Worm (Caenorhabditis elegans): Measurements from ENCODE around the gene egrh-2.

egrh-2 gene

DNA sequence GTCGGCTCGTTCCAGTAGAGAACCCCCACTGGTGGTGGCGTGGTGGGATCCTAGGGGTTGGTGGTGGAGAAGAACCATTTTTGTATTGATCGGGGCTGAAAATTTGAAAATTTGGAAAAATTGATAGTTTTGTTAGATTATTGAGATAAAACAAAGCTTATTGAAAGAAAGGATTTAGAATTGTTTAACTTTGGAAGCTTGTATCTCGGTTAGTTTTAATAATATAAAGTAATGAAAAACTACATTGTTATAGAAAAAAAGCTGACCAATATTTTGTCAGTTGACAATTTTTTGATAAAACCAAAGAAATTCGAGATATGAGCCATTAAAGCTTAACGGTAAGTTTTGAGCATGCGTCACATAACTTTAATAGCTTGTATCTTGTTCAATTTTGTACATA, 39.7 kb upstream of the egrh-2 start, which contains the start of gene abhd-14:
abhd-14 (minus strand) TSS at position 101 of the 400 bp plus-strand sequence.
- no peak for TF ChIP-seq pha-4 (tag; optimal IDR thresholded peaks at IDR 0.05)
- TF ChIP-seq elt-2 (tag; optimal IDR thresholded peaks at IDR 0.05), result no peak
- TF ChIP-seq egl-27 (tag; optimal IDR thresholded peaks at IDR 0.05), result no peak
- no peak for TF ChIP-seq nhr-23 (tag; optimal IDR thresholded peaks at IDR 0.05)
- TF ChIP-seq mdl-1 (tag; optimal IDR thresholded peaks at IDR 0.05), result no peak
- no peak for TF ChIP-seq ceh-16 (tag; optimal IDR thresholded peaks at IDR 0.05)
- no peak for TF ChIP-seq lsy-12 (tag; optimal IDR thresholded peaks at IDR 0.05)
- TF ChIP-seq nhr-28 (tag; optimal IDR thresholded peaks at IDR 0.05), result no peak
- no peak for TF ChIP-seq nfya-1 (tag; optimal IDR thresholded peaks at IDR 0.05; ENCODE audit: insufficient read depth)
- TF ChIP-seq ceh-82 (tag; optimal IDR thresholded peaks at IDR 0.05), result no peak
- TF ChIP-seq jun-1 (tag; optimal IDR thresholded peaks at IDR 0.05), result no peak
- TF ChIP-seq eor-1 (tag; optimal IDR thresholded peaks at IDR 0.05), result no peak
- no peak for TF ChIP-seq zag-1 (tag; optimal IDR thresholded peaks at IDR 0.05)

ce11 chrIV:1019801-1020200, 29.5 kb upstream of the egrh-2 start:
- no peak for TF ChIP-seq ZK546.5 (tag; optimal IDR thresholded peaks at IDR 0.05)
- TF ChIP-seq sea-2 (GFP tag; optimal IDR thresholded peaks at IDR 0.05), result no peak
- TF ChIP-seq unc-62 (GFP tag; optimal IDR thresholded peaks at IDR 0.05), result no peak
- TF ChIP-seq lin-39 (tag; optimal IDR thresholded peaks at IDR 0.05), result no peak
- TF ChIP-seq egl-27 (tag; optimal IDR thresholded peaks at IDR 0.05), result no peak
- TF ChIP-seq elt-2 (tag; optimal IDR thresholded peaks at IDR 0.05), result no peak
- TF ChIP-seq fkh-2 (tag; optimal IDR thresholded peaks at IDR 0.05), result no peak
- no peak for TF ChIP-seq nhr-43 (tag; optimal IDR thresholded peaks at IDR 0.05; ENCODE audit: poor library complexity, severe bottlenecking)
- no peak for TF ChIP-seq aly-2 (tag; optimal IDR thresholded peaks at IDR 0.05)
- TF ChIP-seq ceh-16 (tag; optimal IDR thresholded peaks at IDR 0.05), result no peak
- TF ChIP-seq eor-1 (tag; optimal IDR thresholded peaks at IDR 0.05), result no peak
- TF ChIP-seq nhr-28 (tag; optimal IDR thresholded peaks at IDR 0.05), result no peak
- TF ChIP-seq nhr-76 (tag; optimal IDR thresholded peaks at IDR 0.05), result no peak
- no peak for TF ChIP-seq nfya-1 (tag; optimal IDR thresholded peaks at IDR 0.05; ENCODE audit: insufficient read depth)
- no peak for TF ChIP-seq lsy-12 (tag; optimal IDR thresholded peaks at IDR 0.05)
- no peak for TF ChIP-seq jun-1 (tag; optimal IDR thresholded peaks at IDR 0.05)
- TF ChIP-seq nhr-67 (tag; optimal IDR thresholded peaks at IDR 0.05), result no peak
- TF ChIP-seq ztf-11 (tag; optimal IDR thresholded peaks at IDR 0.05), result no peak
- no peak for TF ChIP-seq fkh-10 (GFP tag; optimal IDR thresholded peaks at IDR 0.05)
- TF ChIP-seq pha-4 (tag; optimal IDR thresholded peaks at IDR 0.05), result no peak

- TF ChIP-seq sea-2 (GFP tag; optimal IDR thresholded peaks at IDR 0.05), result no peak
- no peak for TF ChIP-seq tbx-2 (tag; optimal IDR thresholded peaks at IDR 0.05)
- TF ChIP-seq nhr-43 (tag; optimal IDR thresholded peaks at IDR 0.05; ENCODE audit: poor library complexity, severe bottlenecking), result no peak
- no peak for TF ChIP-seq nhr-67 (tag; optimal IDR thresholded peaks at IDR 0.05)
- TF ChIP-seq R02D3.7 (tag; optimal IDR thresholded peaks at IDR 0.05), result no peak
- TF ChIP-seq snpc-4 (tag; optimal IDR thresholded peaks at IDR 0.05), result no peak
- TF ChIP-seq daf-12 (tag; optimal IDR thresholded peaks at IDR 0.05), result no peak
- TF ChIP-seq ztf-11 (tag; optimal IDR thresholded peaks at IDR 0.05), result no peak
- TF ChIP-seq ceh-82 (tag; optimal IDR thresholded peaks at IDR 0.05), result no peak
- TF ChIP-seq nhr-12 (tag; optimal IDR thresholded peaks at IDR 0.05), result no peak
- TF ChIP-seq nhr-28 (tag; optimal IDR thresholded peaks at IDR 0.05), result no peak
- no peak for TF ChIP-seq eor-1 (tag; optimal IDR thresholded peaks at IDR 0.05)
- no peak for TF ChIP-seq ZK546.5 (tag; optimal IDR thresholded peaks at IDR 0.05)
- TF ChIP-seq aly-2 (tag; optimal IDR thresholded peaks at IDR 0.05), result no peak
- no peak for TF ChIP-seq nhr-25 (tag; optimal IDR thresholded peaks at IDR 0.05)
- TF ChIP-seq hmg-11 (tag; optimal IDR thresholded peaks at IDR 0.05), result no peak
- no peak for TF ChIP-seq elt-1 (tag; optimal IDR thresholded peaks at IDR 0.05)
- no peak for TF ChIP-seq egl-27 (tag; optimal IDR thresholded peaks at IDR 0.05)
Measured at ce11 chrIV:1015430-1015829, 25.2 kb upstream of the egrh-2 start.

DNA sequence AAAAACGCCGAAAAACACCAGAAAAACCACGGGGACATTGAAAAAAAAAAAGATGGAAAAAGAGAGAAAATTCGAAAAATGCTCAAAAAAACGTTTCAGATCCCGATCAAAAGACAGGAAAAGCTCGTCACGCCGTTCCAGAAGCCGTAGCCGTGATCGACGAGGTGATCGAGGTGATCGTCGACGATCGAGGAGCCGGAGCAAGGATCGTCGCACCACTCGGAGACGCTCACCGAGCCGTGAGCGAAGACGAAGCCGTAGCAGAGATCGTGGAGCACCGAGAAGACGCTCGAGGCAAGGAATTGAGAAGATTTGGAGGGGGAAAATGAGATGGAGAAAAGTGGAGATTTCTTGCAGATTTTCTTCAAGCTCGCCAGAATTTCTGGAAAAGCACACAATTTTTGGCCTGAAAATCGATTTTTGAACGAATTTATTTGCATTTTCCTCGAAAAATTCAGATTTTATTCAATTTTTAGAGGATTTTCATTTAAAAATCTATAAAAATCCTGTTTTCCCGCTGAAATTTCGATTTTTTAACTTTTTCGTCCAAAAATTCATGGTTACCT, 23.1 kb upstream of the egrh-2 start:
- TF ChIP-seq pha-4 (tag; optimal IDR thresholded peaks at IDR 0.05) (no peak), unc-62 (GFP tag; optimal IDR thresholded peaks at IDR 0.05) (no peak)

DNA sequence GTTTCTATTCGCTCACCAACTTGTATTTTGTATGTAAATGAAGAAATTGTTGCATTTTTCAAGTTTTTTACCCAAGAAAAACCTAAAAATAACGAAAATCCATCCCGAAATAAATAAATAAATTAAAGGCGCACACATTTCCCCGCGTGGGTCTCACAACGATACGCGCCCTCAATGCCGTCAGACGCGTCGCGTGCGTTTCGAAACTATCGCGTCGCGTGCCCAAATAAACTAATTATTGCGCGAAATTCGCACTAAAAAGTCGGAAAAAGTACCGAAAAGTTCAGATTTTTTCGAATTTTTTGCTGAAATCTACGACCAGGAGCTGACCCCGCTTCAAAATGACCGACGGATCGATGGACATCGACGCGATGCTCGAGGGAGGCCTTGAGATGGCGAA, 22.2 kb upstream of the egrh-2 start, which contains the start of gene rbm-39:
rbm-39 (plus strand) TSS at position 178 of the 400 bp plus-strand sequence.
- peak; percentile 21 for TF ChIP-seq tbx-2 (tag; optimal IDR thresholded peaks at IDR 0.05)
- no peak for TF ChIP-seq unc-62 (GFP tag; optimal IDR thresholded peaks at IDR 0.05)
- peak; percentile 95 for TF ChIP-seq lin-39 (tag; optimal IDR thresholded peaks at IDR 0.05)
- no peak for TF ChIP-seq daf-12 (tag; optimal IDR thresholded peaks at IDR 0.05)
- no peak for TF ChIP-seq egl-27 (tag; optimal IDR thresholded peaks at IDR 0.05)
- no peak for TF ChIP-seq nhr-28 (tag; optimal IDR thresholded peaks at IDR 0.05)
- TF ChIP-seq pha-4 (tag; optimal IDR thresholded peaks at IDR 0.05), result peak; percentile 95
- peak; percentile 35 for TF ChIP-seq fkh-10 (GFP tag; optimal IDR thresholded peaks at IDR 0.05)
- TF ChIP-seq aly-2 (tag; optimal IDR thresholded peaks at IDR 0.05), result no peak
- no peak for TF ChIP-seq ztf-11 (tag; optimal IDR thresholded peaks at IDR 0.05)
- TF ChIP-seq skn-1 (tag; optimal IDR thresholded peaks at IDR 0.05), result peak; percentile 87
- TF ChIP-seq ceh-28 (tag; optimal IDR thresholded peaks at IDR 0.05), result peak; percentile 24
- TF ChIP-seq mml-1 (tag; optimal IDR thresholded peaks at IDR 0.05), result no peak
- peak; percentile 54 for TF ChIP-seq elt-2 (tag; optimal IDR thresholded peaks at IDR 0.05)
- peak; percentile 93 for TF ChIP-seq lin-15B (tag; optimal IDR thresholded peaks at IDR 0.05)
- no peak for TF ChIP-seq fkh-2 (tag; optimal IDR thresholded peaks at IDR 0.05)
- TF ChIP-seq unc-39 (tag; optimal IDR thresholded peaks at IDR 0.05), result no peak
- TF ChIP-seq nhr-25 (tag; optimal IDR thresholded peaks at IDR 0.05), result peak; percentile 71
- no peak for TF ChIP-seq eor-1 (tag; optimal IDR thresholded peaks at IDR 0.05)
- no peak for TF ChIP-seq nhr-77 (tag; optimal IDR thresholded peaks at IDR 0.05)
- TF ChIP-seq fos-1 (tag; optimal IDR thresholded peaks at IDR 0.05), result no peak
- no peak for TF ChIP-seq elt-1 (tag; optimal IDR thresholded peaks at IDR 0.05)
- peak; percentile 70 for TF ChIP-seq snpc-4 (tag; optimal IDR thresholded peaks at IDR 0.05)
- no peak for TF ChIP-seq ceh-82 (tag; optimal IDR thresholded peaks at IDR 0.05)
- no peak for TF ChIP-seq zag-1 (tag; optimal IDR thresholded peaks at IDR 0.05)
- TF ChIP-seq lsy-12 (tag; optimal IDR thresholded peaks at IDR 0.05), result peak; percentile 63
- no peak for TF ChIP-seq nhr-12 (tag; optimal IDR thresholded peaks at IDR 0.05)
- peak; percentile 63 for TF ChIP-seq hmg-11 (tag; optimal IDR thresholded peaks at IDR 0.05)
- TF ChIP-seq nfya-1 (tag; optimal IDR thresholded peaks at IDR 0.05; ENCODE audit: insufficient read depth), result peak; percentile 86

All from whole organism, L3 larva.